Worm (Caenorhabditis elegans): Measurements from ENCODE around the gene ttyh-1.

Gene ttyh-1

DNA sequence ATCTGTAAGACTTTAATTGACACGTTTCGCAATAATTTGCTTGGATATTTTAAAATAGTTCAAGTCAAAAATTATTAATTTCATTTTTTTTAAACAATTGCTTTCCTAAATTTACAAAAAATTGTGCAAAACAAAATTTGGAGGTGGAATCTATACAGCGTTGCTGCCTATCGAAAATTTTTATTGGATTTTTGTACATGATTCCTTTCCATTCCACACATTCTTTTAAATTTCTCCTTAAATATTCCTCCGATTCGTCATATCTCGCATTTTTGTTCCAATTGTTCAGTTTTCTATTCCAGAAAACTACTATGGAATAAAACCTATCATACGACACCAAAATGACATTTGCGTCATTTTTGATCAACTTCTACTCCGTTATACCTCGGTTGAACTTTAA is at the start of gene ttyh-1:
TSS of gene ttyh-1 (plus strand) at position 301 of the 400 bp plus-strand sequence.
- TF ChIP-seq skn-1 (tag; optimal IDR thresholded peaks at IDR 0.05) (no peak), lir-3 (tag; optimal IDR thresholded peaks at IDR 0.05; ENCODE audit: poor library complexity) (no peak), nhr-85 (tag) (no peak)

DNA sequence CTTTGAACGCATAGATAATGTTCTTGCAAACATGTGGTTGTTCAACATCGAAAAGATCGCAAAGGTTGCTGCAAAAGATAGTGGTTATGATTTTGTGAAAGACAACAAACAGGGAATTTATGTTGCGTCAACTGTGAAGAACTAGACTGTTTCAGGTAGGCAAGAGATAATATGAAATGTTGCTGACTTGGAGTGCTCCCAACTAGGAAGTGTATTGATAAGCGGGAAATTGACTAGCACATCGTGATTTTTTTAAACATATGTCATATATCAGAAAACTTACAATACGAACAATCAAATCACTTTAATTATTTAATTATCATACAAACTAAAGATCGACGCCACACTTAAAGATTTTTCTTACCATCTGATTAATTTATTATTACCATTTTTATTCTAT is 45.3 kb upstream of the ttyh-1 start:
- TF ChIP-seq dpl-1 (GFP tag; optimal IDR thresholded peaks at IDR 0.05), result no peak
- no peak for TF ChIP-seq rnt-1 (tag; optimal IDR thresholded peaks at IDR 0.05)
- peak; percentile 3 for TF ChIP-seq elt-2 (tag; optimal IDR thresholded peaks at IDR 0.05)

DNA sequence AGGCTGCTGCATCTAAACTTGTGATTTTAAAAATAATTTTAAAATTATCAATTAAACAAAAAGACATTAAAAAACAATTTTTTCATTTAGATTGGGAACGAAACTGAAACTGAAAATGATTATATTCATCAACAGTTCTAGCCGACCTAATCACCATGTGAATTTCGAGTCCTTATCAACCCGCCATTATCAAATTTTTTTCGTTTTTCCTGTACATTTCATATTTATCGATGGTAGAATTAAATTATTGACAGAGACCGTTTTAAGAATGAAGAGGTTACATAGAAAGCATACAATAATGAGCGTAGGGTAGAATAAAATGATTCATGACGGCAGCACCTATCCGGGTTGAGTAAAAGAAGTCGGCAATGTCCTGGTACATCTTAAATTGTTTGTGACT is 44.3 kb upstream of the ttyh-1 start, which contains the start of gene asm-2:
TSS of gene asm-2 (minus strand) at position 12 of the 400 bp plus-strand sequence.
- TF ChIP-seq aha-1 (tag; optimal IDR thresholded peaks at IDR 0.05), result no peak
- peak; percentile 5 for TF ChIP-seq lin-14 (GFP tag; optimal IDR thresholded peaks at IDR 0.05)
- no peak for TF ChIP-seq nhr-47 (tag; optimal IDR thresholded peaks at IDR 0.05)
- TF ChIP-seq ces-1 (GFP tag; optimal IDR thresholded peaks at IDR 0.05), result no peak
- no peak for TF ChIP-seq fos-1 (tag; optimal IDR thresholded peaks at IDR 0.05)
- no peak for TF ChIP-seq nhr-90 (tag; optimal IDR thresholded peaks at IDR 0.05; ENCODE audit: poor library complexity)
- no peak for TF ChIP-seq lin-15B (tag; optimal IDR thresholded peaks at IDR 0.05)
- no peak for TF ChIP-seq egl-27 (tag; optimal IDR thresholded peaks at IDR 0.05)
- peak; percentile 73 for TF ChIP-seq elt-2 (tag; optimal IDR thresholded peaks at IDR 0.05)
- TF ChIP-seq dsc-1 (tag; optimal IDR thresholded peaks at IDR 0.05), result no peak

DNA sequence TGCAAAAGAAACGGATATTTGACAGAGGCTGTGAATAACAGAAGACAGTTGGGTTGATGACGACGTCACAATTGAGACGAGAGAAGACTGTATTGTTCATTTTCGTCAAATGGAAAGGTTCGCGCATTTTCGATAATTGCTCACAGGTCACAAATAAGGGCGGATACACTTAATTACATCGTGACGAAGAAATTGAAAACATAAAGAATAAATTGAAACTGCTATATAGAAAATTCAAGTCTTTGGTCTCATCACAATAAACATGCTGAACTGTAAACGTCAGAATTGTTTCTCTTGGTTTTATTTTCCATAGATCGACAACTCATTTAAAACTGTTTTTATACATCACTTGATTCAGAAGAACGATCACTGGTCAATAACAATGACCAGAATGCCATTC is 41.7 kb upstream of the ttyh-1 start, which contains the start of gene ZK455.5:
TSS of gene ZK455.5 (minus strand) at position 101 of the 400 bp plus-strand sequence.
- TF ChIP-seq blmp-1 (tag; optimal IDR thresholded peaks at IDR 0.05), result peak; percentile 14
- no peak for TF ChIP-seq sptf-1 (tag; optimal IDR thresholded peaks at IDR 0.05)

DNA sequence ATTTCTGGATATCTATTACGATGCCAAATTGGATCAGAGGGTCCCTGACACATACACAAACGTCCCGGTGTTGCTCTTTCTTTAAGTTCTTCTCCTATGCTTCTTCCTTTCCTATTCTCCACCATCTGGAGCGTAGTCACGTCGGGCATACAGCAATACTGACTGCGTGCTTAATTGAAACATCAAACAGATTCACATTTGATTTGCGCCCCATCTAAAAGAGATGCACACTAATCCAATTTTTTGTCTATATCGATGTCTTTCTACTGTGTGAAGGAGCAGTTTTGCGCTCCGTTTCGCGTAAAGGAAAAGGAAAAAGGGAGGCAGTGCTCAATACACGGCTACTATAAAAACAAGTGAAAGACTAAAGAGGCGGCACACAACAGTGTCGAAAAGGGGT is 39.8 kb upstream of the ttyh-1 start:
- TF ChIP-seq lin-14 (GFP tag; optimal IDR thresholded peaks at IDR 0.05) (peak; percentile 63), efl-1 (optimal IDR thresholded peaks at IDR 0.05) (no peak), efl-1 (GFP tag; optimal IDR thresholded peaks at IDR 0.05 in 1 of 2) (peak in 1 of 2 experiments; percentile 53), pax-3 (tag; optimal IDR thresholded peaks at IDR 0.05) (no peak)

DNA sequence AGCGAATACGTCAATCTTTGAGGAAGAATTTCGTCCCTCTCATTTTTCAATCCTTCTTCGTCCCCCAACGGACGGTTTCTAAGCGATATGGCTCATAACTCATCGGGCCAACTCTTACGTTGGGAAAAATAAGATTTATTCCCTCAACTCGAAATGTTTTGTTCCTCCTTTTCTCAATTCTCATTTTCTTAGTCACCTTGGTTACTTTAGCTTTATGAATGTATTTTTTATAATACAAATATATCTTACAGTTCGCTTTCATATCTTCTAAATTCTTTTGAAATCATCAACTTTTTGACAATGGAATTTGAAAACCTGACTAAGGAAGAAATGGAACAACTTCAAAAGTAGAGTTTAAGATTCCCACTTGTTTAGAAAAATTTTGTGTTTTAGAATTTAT is 39.1 kb upstream of the ttyh-1 start, which contains the start of gene npr-9:
TSS of gene npr-9 (plus strand) at position 301 of the 400 bp plus-strand sequence.
- no peak for TF ChIP-seq isw-1 (GFP tag; IDR thresholded peaks at IDR 0.05)
- TF ChIP-seq nhr-20 (tag; optimal IDR thresholded peaks at IDR 0.05), result no peak
- TF ChIP-seq egl-13 (tag; optimal IDR thresholded peaks at IDR 0.05), result no peak
- TF ChIP-seq unc-98 (GFP tag; IDR thresholded peaks at IDR 0.05), result no peak
- TF ChIP-seq nhr-19 (GFP tag; conservative IDR thresholded peaks at IDR 0.05), result no peak
- TF ChIP-seq snpc-4 (tag; optimal IDR thresholded peaks at IDR 0.05), result no peak
- TF ChIP-seq hpl-2 (GFP tag; optimal IDR thresholded peaks at IDR 0.05), result no peak
- no peak for TF ChIP-seq nhr-237 (tag; optimal IDR thresholded peaks at IDR 0.05)
- no peak for TF ChIP-seq nhr-84 (tag; optimal IDR thresholded peaks at IDR 0.05)
- TF ChIP-seq fkh-8 (tag; optimal IDR thresholded peaks at IDR 0.05), result no peak
- no peak for TF ChIP-seq nhr-71 (tag; optimal IDR thresholded peaks at IDR 0.05)
- TF ChIP-seq dpl-1 (GFP tag; optimal IDR thresholded peaks at IDR 0.05), result no peak
- TF ChIP-seq elt-2 (tag; optimal IDR thresholded peaks at IDR 0.05), result no peak
- no peak for TF ChIP-seq unc-30 (tag; optimal IDR thresholded peaks at IDR 0.05)
- TF ChIP-seq alr-1 (tag; optimal IDR thresholded peaks at IDR 0.05; ENCODE audit: borderline replicate concordance), result no peak
- no peak for TF ChIP-seq nhr-77 (tag; optimal IDR thresholded peaks at IDR 0.05)
- TF ChIP-seq hlh-17 (GFP tag; optimal IDR thresholded peaks at IDR 0.05; ENCODE audit: borderline replicate concordance), result no peak
- no peak for TF ChIP-seq dsc-1 (tag; optimal IDR thresholded peaks at IDR 0.05)

Measured in whole organism, L1 larva.